Worm (Caenorhabditis elegans): ENCODE measurements around the gene T19C3.4.

Gene T19C3.4

DNA sequence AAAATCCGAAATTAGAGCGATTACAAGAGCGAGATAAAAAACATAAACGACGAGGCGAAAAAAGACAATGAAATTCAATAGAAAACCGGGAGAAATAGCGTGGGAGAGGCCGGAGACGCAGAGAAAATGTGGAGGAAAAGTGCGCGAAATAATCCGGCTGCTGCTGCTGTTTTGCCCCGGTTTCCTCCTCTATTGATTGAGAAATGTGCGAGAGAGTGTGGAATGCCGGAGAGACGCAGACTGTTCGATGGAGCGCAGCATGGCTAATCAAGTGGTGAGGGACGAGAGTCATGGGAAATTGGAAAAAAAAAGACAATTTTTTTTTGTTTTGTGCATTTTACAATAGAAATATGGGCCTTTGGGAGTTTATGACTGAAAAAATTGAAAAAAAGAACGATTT lies 21.9 kb downstream of the T19C3.4 start:
- TF ChIP-seq repo-1 (tag; optimal IDR thresholded peaks at IDR 0.05) (no peak), cebp-1 (GFP tag; IDR thresholded peaks at IDR 0.05) (no peak), cebp-1 (tag; optimal IDR thresholded peaks at IDR 0.05) (peak; percentile 60), lir-1 (GFP tag; conservative IDR thresholded peaks at IDR 0.05) (no peak), F39B2.1 (GFP tag; IDR thresholded peaks at IDR 0.05) (no peak), lin-40 (tag; optimal IDR thresholded peaks at IDR 0.05) (peak; percentile 55), egrh-3 (GFP tag; IDR thresholded peaks at IDR 0.05) (0 out of 2 replicates have a peak, but pooled peaks have one; percentile 14), K12H6.12 (tag; optimal IDR thresholded peaks at IDR 0.05) (peak; percentile 25), chd-7 (tag; optimal IDR thresholded peaks at IDR 0.05) (peak; percentile 13), mcd-1 (GFP tag; IDR thresholded peaks at IDR 0.05) (peak; percentile 32; the same call in 1 of the 2 replicates), ekl-4 (GFP tag; IDR thresholded peaks at IDR 0.05) (no peak), madf-3 (GFP tag; IDR thresholded peaks at IDR 0.05) (0 out of 2 replicates have a peak, but pooled peaks have one; percentile 9), C06A6.2 (GFP tag; conservative IDR thresholded peaks at IDR 0.05) (no peak), bed-2 (GFP tag; IDR thresholded peaks at IDR 0.05) (no peak), ceh-27 (GFP tag; optimal IDR thresholded peaks at IDR 0.05) (peak; percentile 35), egl-44 (GFP tag; IDR thresholded peaks at IDR 0.05) (no peak), rcor-1 (GFP tag; IDR thresholded peaks at IDR 0.05) (0 out of 2 replicates have a peak, but pooled peaks have one; percentile 6), zfh-2 (GFP tag; conservative IDR thresholded peaks at IDR 0.05) (peak; percentile 93), madf-8 (GFP tag; conservative IDR thresholded peaks at IDR 0.05) (no peak), ceh-79 (tag; optimal IDR thresholded peaks at IDR 0.05) (no peak), attf-5 (GFP tag; optimal IDR thresholded peaks at IDR 0.05) (peak; percentile 59), snpc-4 (GFP tag; optimal IDR thresholded peaks at IDR 0.05) (no peak), snpc-4 (tag; optimal IDR thresholded peaks at IDR 0.05) (no peak), xnd-1 (tag; optimal IDR thresholded peaks at IDR 0.05) (no peak), Y53G8AR.9 (GFP tag; conservative IDR thresholded peaks at IDR 0.05) (0 out of 2 replicates have a peak, but pooled peaks have one; percentile 22), efl-1 (GFP tag; optimal IDR thresholded peaks at IDR 0.05) (peak; percentile 22), hmg-1.2 (GFP tag; IDR thresholded peaks at IDR 0.05) (peak; percentile 96)

DNA sequence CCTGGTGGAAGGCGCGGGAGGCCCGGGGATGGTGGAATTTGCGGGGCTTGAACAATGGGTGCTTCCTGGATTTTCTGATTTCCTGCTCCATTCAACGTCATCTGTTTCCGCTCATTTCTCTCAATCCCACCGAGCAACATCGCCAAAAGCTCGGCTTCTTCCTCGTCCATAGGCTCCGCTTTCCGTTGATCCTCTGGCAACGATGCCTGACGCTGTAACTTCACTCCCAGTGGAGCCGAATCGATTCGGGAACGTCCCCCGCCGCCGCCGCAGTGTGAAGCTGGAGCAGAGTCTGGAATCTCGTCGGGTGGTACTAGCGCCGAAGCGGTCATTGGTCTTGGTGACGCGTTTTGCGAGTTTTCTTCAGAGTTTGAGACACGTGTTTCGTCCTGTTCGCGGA lies 24.6 kb downstream of the T19C3.4 start:
- TF ChIP-seq egrh-3 (GFP tag; IDR thresholded peaks at IDR 0.05) (peak; percentile 42; the same call in 1 of the 2 replicates), zfh-2 (GFP tag; conservative IDR thresholded peaks at IDR 0.05) (peak; percentile 70), let-526 (GFP tag; IDR thresholded peaks at IDR 0.05) (no peak), ztf-28 (GFP tag; IDR thresholded peaks at IDR 0.05) (0 out of 2 replicates have a peak, but pooled peaks have one; percentile 36), lag-1 (GFP tag; IDR thresholded peaks at IDR 0.05) (no peak), ztf-22 (GFP tag; optimal IDR thresholded peaks at IDR 0.05) (no peak), F49E8.2 (tag; optimal IDR thresholded peaks at IDR 0.05; ENCODE audit: insufficient read depth) (no peak)

DNA sequence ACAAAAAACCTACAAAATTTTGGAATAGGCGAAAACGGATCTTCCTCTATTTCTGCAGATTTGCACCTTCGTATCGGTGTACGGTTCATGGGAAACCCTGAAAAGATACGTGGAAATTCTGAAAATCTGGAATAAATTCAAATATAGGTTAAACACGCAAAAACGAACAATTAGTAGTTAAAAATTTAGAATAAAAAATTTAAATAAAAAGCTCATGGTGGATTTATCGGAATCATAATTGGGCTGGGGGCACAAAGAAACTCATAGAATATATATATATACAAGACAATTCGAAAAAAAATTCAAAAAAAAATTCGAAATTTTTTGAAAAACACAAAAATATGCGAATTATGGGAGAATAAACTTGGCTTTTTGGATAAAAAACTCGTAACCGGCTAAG lies 33.0 kb downstream of the T19C3.4 start, which contains the start of gene helq-1:
TSS of gene helq-1 (minus strand) at position 101 of the 400 bp plus-strand sequence.
- no peak for TF ChIP-seq ets-4 (GFP tag; optimal IDR thresholded peaks at IDR 0.05)
- TF ChIP-seq snpc-3.4 (tag; optimal IDR thresholded peaks at IDR 0.05) = no peak
- no peak for TF ChIP-seq attf-6 (GFP tag; IDR thresholded peaks at IDR 0.05)
- no peak for TF ChIP-seq ceh-40 (GFP tag; IDR thresholded peaks at IDR 0.05)
- TF ChIP-seq Y53F4B.3 (GFP tag; IDR thresholded peaks at IDR 0.05) = no peak
- TF ChIP-seq egl-18 (GFP tag; IDR thresholded peaks at IDR 0.05) = no peak
- TF ChIP-seq C17E4.6 (GFP tag; IDR thresholded peaks at IDR 0.05) = no peak
- TF ChIP-seq F55B11.4 (tag; optimal IDR thresholded peaks at IDR 0.05; ENCODE audit: borderline replicate concordance, insufficient read depth) = no peak
- no peak for TF ChIP-seq Y67H2A.10 (GFP tag; conservative IDR thresholded peaks at IDR 0.05)
- TF ChIP-seq dpl-1 (GFP tag; optimal IDR thresholded peaks at IDR 0.05) = no peak
